Fruit fly (Drosophila melanogaster) whole organism, prepupa: Measurements from ENCODE around the gene Ip259.

Experiments used
- Blimp-1 ChIP-seq: fragments of 200-800 bp; sonication (Bioruptor generic); optimal IDR thresholded peaks from 3 replicates; lab custom pipeline; 2017; ENCODE audit warnings: missing biosample characterization, missing genetic modification characterization, mild to moderate bottlenecking, moderate library complexity, missing genetic modification reagents
- CG10631 ChIP-seq: fragments of 200-800 bp; sonication (Bioruptor generic); optimal IDR thresholded peaks from 2 replicates; lab custom pipeline; 2016; ENCODE audit warnings: missing biosample characterization, missing genetic modification characterization
- CG10669 ChIP-seq: fragments of 200-800 bp; sonication (Bioruptor generic); optimal IDR thresholded peaks from 3 replicates; lab custom pipeline; 2018; ENCODE audit warnings: missing biosample characterization, mild to moderate bottlenecking, missing genetic modification characterization, moderate library complexity
- CG11902 ChIP-seq: fragments of 200-800 bp; sonication (Bioruptor generic); optimal IDR thresholded peaks from 3 replicates; lab custom pipeline; 2016; ENCODE audit warnings: missing biosample characterization, missing genetic modification characterization
- CG15336 ChIP-seq: fragments of 200-800 bp; sonication (Bioruptor generic); IDR thresholded peaks from 2 replicates; pipeline ENCODE4 v1.3.6; 2022; ENCODE audit warnings: missing biosample characterization, missing genetic modification characterization
- CG1621 ChIP-seq: fragments of 200-800 bp; sonication (Bioruptor generic); optimal IDR thresholded peaks from 3 replicates; lab custom pipeline; 2018; ENCODE audit warnings: missing biosample characterization, mild to moderate bottlenecking, missing genetic modification characterization
- CG16779 ChIP-seq: fragments of 200-800 bp; sonication (Bioruptor generic); optimal IDR thresholded peaks from 3 replicates; lab custom pipeline; 2017; ENCODE audit warnings: missing biosample characterization, mild to moderate bottlenecking, missing genetic modification characterization
- CG3032 ChIP-seq: fragments of 200-800 bp; optimal IDR thresholded peaks from 2 replicates; lab custom pipeline; 2019; ENCODE audit warnings: missing biosample characterization, mild to moderate bottlenecking, missing genetic modification characterization, moderate library complexity
- CG31627 ChIP-seq: fragments of 200-800 bp; sonication (Bioruptor generic); optimal IDR thresholded peaks from 3 replicates; lab custom pipeline; 2016; ENCODE audit warnings: missing biosample characterization, missing genetic modification characterization
- CG3919 ChIP-seq: fragments of 200-800 bp; sonication (Bioruptor generic); optimal IDR thresholded peaks from 3 replicates; lab custom pipeline; 2016; ENCODE audit warnings: missing biosample characterization, missing genetic modification characterization
- CG4318 ChIP-seq: fragments of 200-800 bp; sonication (Bioruptor generic); optimal IDR thresholded peaks from 3 replicates; lab custom pipeline; 2017; ENCODE audit warnings: missing biosample characterization, mild to moderate bottlenecking, missing genetic modification characterization
- CG6163 ChIP-seq: fragments of 200-800 bp; sonication (Bioruptor generic); IDR thresholded peaks from 3 replicates; pipeline ENCODE4 v1.3.6; 2022; ENCODE audit warnings: missing biosample characterization, missing genetic modification characterization
- CG6276 ChIP-seq: fragments of 200-800 bp; sonication (Bioruptor generic); optimal IDR thresholded peaks from 2 replicates; lab custom pipeline; 2017; ENCODE audit warnings: missing biosample characterization, mild to moderate bottlenecking, missing genetic modification characterization
- CG6808 ChIP-seq: fragments of 200-800 bp; sonication (Bioruptor generic); optimal IDR thresholded peaks from 3 replicates; lab custom pipeline; 2017; ENCODE audit warnings: missing biosample characterization, missing genetic modification characterization, mild to moderate bottlenecking, moderate library complexity, missing genetic modification reagents
- CG6854 ChIP-seq: fragments of 200-800 bp; sonication (Bioruptor generic); optimal IDR thresholded peaks from 2 replicates; lab custom pipeline; 2017; ENCODE audit warnings: missing biosample characterization, mild to moderate bottlenecking, missing genetic modification characterization
- CG7368 ChIP-seq: fragments of 200-800 bp; sonication (Bioruptor generic); optimal IDR thresholded peaks from 3 replicates; lab custom pipeline; 2016; ENCODE audit warnings: missing biosample characterization, missing genetic modification characterization
- CG8119 ChIP-seq: fragments of 200-800 bp; sonication (Bioruptor generic); IDR thresholded peaks from 3 replicates; pipeline ENCODE4 v1.3.6; 2022; ENCODE audit warnings: missing biosample characterization, missing genetic modification characterization
- CG9139 ChIP-seq: fragments of 200-800 bp; sonication (Bioruptor generic); optimal IDR thresholded peaks from 3 replicates; lab custom pipeline; 2017; ENCODE audit warnings: missing biosample characterization, mild to moderate bottlenecking, missing genetic modification characterization
- Eip75B ChIP-seq: fragments of 200-800 bp; sonication (Bioruptor generic); optimal IDR thresholded peaks from 3 replicates; lab custom pipeline; 2016; ENCODE audit warnings: missing biosample characterization, missing genetic modification characterization
- Eip78C ChIP-seq: fragments of 200-800 bp; sonication (Bioruptor generic); peaks from one replicate; lab custom pipeline; 2016; ENCODE audit warnings: missing biosample characterization, missing genetic modification characterization
- Eip93F ChIP-seq: fragments of 200-800 bp; sonication (Bioruptor generic); optimal IDR thresholded peaks from 2 replicates; lab custom pipeline; 2016; ENCODE audit warnings: missing biosample characterization, mild to moderate bottlenecking, missing genetic modification characterization
- Ets96B ChIP-seq: fragments of 200-800 bp; optimal IDR thresholded peaks from 2 replicates; lab custom pipeline; 2019; ENCODE audit warnings: missing biosample characterization, mild to moderate bottlenecking, missing genetic modification characterization, moderate library complexity
- Gug ChIP-seq: fragments of 200-800 bp; sonication (Bioruptor generic); IDR thresholded peaks from 2 replicates; pipeline ENCODE4 v1.3.6; 2022; ENCODE audit warnings: missing biosample characterization, missing genetic modification characterization
- Hr38 ChIP-seq: sonication (Bioruptor generic); optimal IDR thresholded peaks from 2 replicates; lab custom pipeline; 2016; ENCODE audit warnings: missing biosample characterization, missing genetic modification characterization
- Hr39 ChIP-seq: fragments of 200-800 bp; sonication (Bioruptor generic); optimal IDR thresholded peaks from 2 replicates; lab custom pipeline; 2016; ENCODE audit warnings: missing biosample characterization, missing genetic modification characterization
- Hr4 ChIP-seq: fragments of 200-800 bp; sonication (Bioruptor generic); optimal IDR thresholded peaks from 3 replicates; lab custom pipeline; 2016; ENCODE audit warnings: missing biosample characterization, missing genetic modification characterization
- Lpt ChIP-seq: fragments of 200-800 bp; sonication (Bioruptor generic); optimal IDR thresholded peaks from 3 replicates; lab custom pipeline; 2016; ENCODE audit warnings: missing biosample characterization, missing genetic modification characterization
- Smox ChIP-seq: fragments of 200-800 bp; sonication (Bioruptor generic); optimal IDR thresholded peaks from 3 replicates; lab custom pipeline; 2016; ENCODE audit warnings: missing biosample characterization, missing genetic modification characterization
- Sox102F ChIP-seq: fragments of 200-800 bp; sonication (Bioruptor generic); optimal IDR thresholded peaks from 2 replicates; lab custom pipeline; 2016; ENCODE audit warnings: missing biosample characterization, mild to moderate bottlenecking, missing genetic modification characterization
- Sox14 ChIP-seq: fragments of 200-800 bp; sonication (Bioruptor generic); optimal IDR thresholded peaks from 3 replicates; lab custom pipeline; 2016; ENCODE audit warnings: missing biosample characterization, missing genetic modification characterization
- Sox15 ChIP-seq: fragments of 200-800 bp; sonication (Bioruptor generic); optimal IDR thresholded peaks from 3 replicates; lab custom pipeline; 2016; ENCODE audit warnings: missing biosample characterization, missing genetic modification characterization
- achi ChIP-seq: fragments of 200-800 bp; sonication (Bioruptor generic); optimal IDR thresholded peaks from 3 replicates; lab custom pipeline; 2016; ENCODE audit warnings: missing biosample characterization, missing genetic modification characterization
- dsx ChIP-seq: fragments of 200-800 bp; optimal IDR thresholded peaks from 3 replicates; lab custom pipeline; 2019; ENCODE audit warnings: missing biosample characterization, mild to moderate bottlenecking, missing genetic modification characterization, moderate library complexity; ENCODE audit not compliant: poor library complexity, severe bottlenecking
- net ChIP-seq: fragments of 200-800 bp; sonication (Bioruptor generic); optimal IDR thresholded peaks from 3 replicates; lab custom pipeline; 2016; ENCODE audit warnings: missing biosample characterization, missing genetic modification characterization
- pdm3 ChIP-seq: fragments of 200-800 bp; sonication (Bioruptor generic); optimal IDR thresholded peaks from 3 replicates; lab custom pipeline; 2016; ENCODE audit warnings: missing biosample characterization, missing genetic modification characterization
- salr ChIP-seq, 2 experiments: fragments of 200-800 bp; sonication (Bioruptor generic); optimal IDR thresholded peaks; 3 replicates each; lab custom pipeline; 2016 to 2018; ENCODE audit warnings: missing biosample characterization in 2 of 2, missing genetic modification characterization in 2 of 2, mild to moderate bottlenecking in 1 of 2
- ss ChIP-seq, 2 experiments: fragments of 200-800 bp; sonication (Bioruptor generic); optimal IDR thresholded peaks; 2 replicates in 1 of 2; 3 replicates in 1 of 2; lab custom pipeline; 2017 to 2018; ENCODE audit warnings: mild to moderate bottlenecking in 2 of 2, missing biosample characterization in 2 of 2, missing genetic modification characterization in 2 of 2, moderate library complexity in 1 of 2
- svp ChIP-seq: fragments of 200-800 bp; sonication (Bioruptor generic); peaks from one replicate; lab custom pipeline; 2016; ENCODE audit warnings: missing biosample characterization, missing genetic modification characterization

Gene Ip259

dm6 chr2L:10375464-10376236 lies 32.5 kb upstream of the Ip259 start, which contains the start of the genes CG33303 and dpr19 (continued):
- TF ChIP-seq Gug (GFP tag; lab: Robert Waterston, UW) (peak; percentile 22; the same call in 1 of the 2 replicates), CG6808 (GFP tag; lab: Kevin White, UChicago) (peak; percentile 24), Hr38 (no peak), Eip78C (GFP tag; lab: Kevin White, UChicago) (peak; percentile 70), pdm3 (GFP tag; lab: Kevin White, UChicago) (no peak), CG10669 (GFP tag; lab: Kevin White, UChicago) (peak; percentile 7), CG6854 (GFP tag; lab: Kevin White, UChicago) (peak; percentile 43), CG4318 (GFP tag; lab: Kevin White, UChicago) (no peak), CG6163 (no peak; the same call in 2 of the 3 replicates), Smox (no peak), CG8119 (peak; percentile 67; the same call in 2 of the 3 replicates), salr (GFP tag; optimal IDR thresholded peaks at IDR 0.05; lab: Kevin White, UChicago) (no peak), CG16779 (tag; lab: Kevin White, UChicago) (no peak), achi (peak; percentile 8), Sox15 (GFP tag; lab: Kevin White, UChicago) (no peak), Hr4 (GFP tag; lab: Kevin White, UChicago) (no peak), Eip93F (no peak), Lpt (GFP tag; lab: Kevin White, UChicago) (no peak)

- TF ChIP-seq CG31627 (GFP tag; lab: Kevin White, UChicago) (no peak), dsx (no peak), Ets96B (tag; lab: Kevin White, UChicago) (no peak), pdm3 (GFP tag; lab: Kevin White, UChicago) (no peak), Hr39 (GFP tag; lab: Kevin White, UChicago) (no peak), Lpt (GFP tag; lab: Kevin White, UChicago) (no peak), Eip78C (GFP tag; lab: Kevin White, UChicago) (no peak), ss (GFP tag; optimal IDR thresholded peaks at IDR 0.05; lab: Kevin White, UChicago) (no peak), CG6276 (GFP tag; lab: Kevin White, UChicago) (no peak), CG7368 (no peak), CG4318 (GFP tag; lab: Kevin White, UChicago) (no peak), Blimp-1 (GFP tag; lab: Kevin White, UChicago) (no peak), CG16779 (tag; lab: Kevin White, UChicago) (no peak), CG6163 (no peak), net (GFP tag; lab: Kevin White, UChicago) (no peak)
These were observed 31.9 kb upstream of the Ip259 start for dm6 chr2L:10376276-10376675.

- TF ChIP-seq CG9139 (GFP tag; lab: Kevin White, UChicago), result no peak
These were observed 29.5 kb upstream of the Ip259 start for dm6 chr2L:10378631-10379030.

- TF ChIP-seq salr (GFP tag; optimal IDR thresholded peaks at IDR 0.05; lab: Kevin White, UChicago) (no peak), Eip78C (GFP tag; lab: Kevin White, UChicago) (peak; percentile 18), Hr38 (no peak), dsx (no peak), Sox102F (no peak)
- TF ChIP-seq, all 60 proteins: peak for 1
These were observed 28.3 kb upstream of the Ip259 start, which contains the start of gene gny for dm6 chr2L:10379865-10380264. Gene gny, plus strand, starts transcription at chr2L:10380103.

- TF ChIP-seq ss (GFP tag; optimal IDR thresholded peaks at IDR 0.05; lab: Kevin White, UChicago), result no peak
- no peak for TF ChIP-seq Hr38
- no peak for TF ChIP-seq CG6276 (GFP tag; lab: Kevin White, UChicago)
- no peak for TF ChIP-seq Hr39 (GFP tag; lab: Kevin White, UChicago)
- peak; percentile 92 for TF ChIP-seq Eip78C (GFP tag; lab: Kevin White, UChicago)
- no peak for TF ChIP-seq CG3919
- TF ChIP-seq Lpt (GFP tag; lab: Kevin White, UChicago), result no peak
- no peak for TF ChIP-seq svp
- no peak for TF ChIP-seq CG4318 (GFP tag; lab: Kevin White, UChicago)
- TF ChIP-seq CG15336, result peak; percentile 67
- TF ChIP-seq pdm3 (GFP tag; lab: Kevin White, UChicago), result no peak
- peak; percentile 54 for TF ChIP-seq Hr4 (GFP tag; lab: Kevin White, UChicago)
- TF ChIP-seq Eip75B, result peak; percentile 72
- TF ChIP-seq Sox14, result peak; percentile 63
- TF ChIP-seq Ets96B (tag; lab: Kevin White, UChicago), result peak; percentile 62
- peak; percentile 43 for TF ChIP-seq CG10631 (GFP tag; lab: Kevin White, UChicago)
- TF ChIP-seq dsx, result peak; percentile 29
- TF ChIP-seq achi, result no peak
- TF ChIP-seq CG9139 (GFP tag; lab: Kevin White, UChicago), result no peak
- peak; percentile 14 for TF ChIP-seq CG11902 (GFP tag; lab: Kevin White, UChicago)
- no peak for TF ChIP-seq CG6854 (GFP tag; lab: Kevin White, UChicago)
- no peak for TF ChIP-seq Blimp-1 (GFP tag; lab: Kevin White, UChicago)
- TF ChIP-seq CG1621, result no peak
- peak; percentile 39 for TF ChIP-seq CG3032
These were observed 26.2 kb upstream of the Ip259 start, which contains the start of gene CG5096 for dm6 chr2L:10381890-10382450. Gene CG5096, plus strand, starts transcription at chr2L:10382263.
